Worm (Caenorhabditis elegans) whole organism, early embryonic: ENCODE measurements around the gene T23F11.2.

Experiments
- B0310.2 ChIP-seq: sonication (generic microtip); optimal IDR thresholded peaks from 2 replicates; lab custom pipeline; 2016; ENCODE audit warnings: mild to moderate bottlenecking, missing genetic modification characterization, missing compliant biosample characterization
- F13C5.2 ChIP-seq: sonication (generic microtip); optimal IDR thresholded peaks from 2 replicates; lab custom pipeline; 2017; ENCODE audit warnings: mild to moderate bottlenecking, missing genetic modification characterization, inconsistent platforms, missing compliant biosample characterization
- aly-1 ChIP-seq: sonication (generic microtip); optimal IDR thresholded peaks from 2 replicates; lab custom pipeline; 2016; ENCODE audit warnings: missing genetic modification characterization, missing compliant biosample characterization
- ama-1 ChIP-seq: fragments of 150-350 bp; optimal IDR thresholded peaks from 2 replicates; lab custom pipeline; 2014
- ceh-13 ChIP-seq: fragments of 200-800 bp; sonication (Bioruptor generic); optimal IDR thresholded peaks from 2 replicates; lab custom pipeline; 2018; ENCODE audit warnings: mild to moderate bottlenecking, missing genetic modification characterization, missing compliant biosample characterization
- ceh-36 ChIP-seq: sonication (generic microtip); optimal IDR thresholded peaks from 2 replicates; lab custom pipeline; 2016; ENCODE audit warnings: missing genetic modification characterization, inconsistent platforms, missing compliant biosample characterization
- ets-7 ChIP-seq: sonication (generic microtip); optimal IDR thresholded peaks from 2 replicates; lab custom pipeline; 2016; ENCODE audit warnings: missing genotype, missing genetic modification characterization, missing compliant biosample characterization
- flt-1 ChIP-seq: fragments of 200-800 bp; sonication (Bioruptor generic); IDR thresholded peaks from 2 replicates; pipeline ENCODE4 v1.3.6; 2022; ENCODE audit warnings: missing genetic modification characterization, missing compliant biosample characterization
- hmbx-1 ChIP-seq: sonication (generic microtip); optimal IDR thresholded peaks from 2 replicates; lab custom pipeline; 2016; ENCODE audit warnings: mild to moderate bottlenecking, missing genetic modification characterization, missing compliant biosample characterization
- hmg-4 ChIP-seq: fragments of 200-800 bp; sonication (Bioruptor generic); optimal IDR thresholded peaks from 2 replicates; lab custom pipeline; 2018; ENCODE audit warnings: mild to moderate bottlenecking, missing genetic modification characterization, missing compliant biosample characterization
- hnd-1 ChIP-seq: sonication (generic microtip); optimal IDR thresholded peaks from 2 replicates; lab custom pipeline; 2016; ENCODE audit warnings: missing genetic modification characterization, missing compliant biosample characterization
- pes-1 ChIP-seq: fragments of 200-800 bp; sonication (Bioruptor generic); IDR thresholded peaks from 2 replicates; pipeline ENCODE4 v1.3.6; 2022; ENCODE audit warnings: missing genetic modification reagents, missing genetic modification characterization, missing compliant biosample characterization
- scrt-1 ChIP-seq: fragments of 200-800 bp; sonication (Bioruptor generic); IDR thresholded peaks from 2 replicates; pipeline ENCODE4 v1.3.6; 2022; ENCODE audit warnings: missing genetic modification characterization, missing compliant biosample characterization
- sea-1 ChIP-seq: fragments of 200-800 bp; sonication (Bioruptor generic); conservative IDR thresholded peaks from 2 replicates; pipeline ENCODE4 v1.3.6; 2022; ENCODE audit warnings: missing genetic modification characterization, missing compliant biosample characterization
- tbx-11 ChIP-seq: fragments of 200-800 bp; sonication (Bioruptor generic); IDR thresholded peaks from 2 replicates; pipeline ENCODE4 v1.3.6; 2022; ENCODE audit warnings: missing genetic modification characterization, missing compliant biosample characterization
- tbx-37 ChIP-seq: fragments of 200-800 bp; sonication (Bioruptor generic); conservative IDR thresholded peaks from 2 replicates; pipeline ENCODE4 v1.3.6; 2022; ENCODE audit warnings: missing genetic modification reagents, missing genetic modification characterization, missing compliant biosample characterization
- tra-4 ChIP-seq: sonication (generic microtip); optimal IDR thresholded peaks from 2 replicates; lab custom pipeline; 2017; ENCODE audit warnings: missing genetic modification characterization, missing compliant biosample characterization

T23F11.2 gene

DNA sequence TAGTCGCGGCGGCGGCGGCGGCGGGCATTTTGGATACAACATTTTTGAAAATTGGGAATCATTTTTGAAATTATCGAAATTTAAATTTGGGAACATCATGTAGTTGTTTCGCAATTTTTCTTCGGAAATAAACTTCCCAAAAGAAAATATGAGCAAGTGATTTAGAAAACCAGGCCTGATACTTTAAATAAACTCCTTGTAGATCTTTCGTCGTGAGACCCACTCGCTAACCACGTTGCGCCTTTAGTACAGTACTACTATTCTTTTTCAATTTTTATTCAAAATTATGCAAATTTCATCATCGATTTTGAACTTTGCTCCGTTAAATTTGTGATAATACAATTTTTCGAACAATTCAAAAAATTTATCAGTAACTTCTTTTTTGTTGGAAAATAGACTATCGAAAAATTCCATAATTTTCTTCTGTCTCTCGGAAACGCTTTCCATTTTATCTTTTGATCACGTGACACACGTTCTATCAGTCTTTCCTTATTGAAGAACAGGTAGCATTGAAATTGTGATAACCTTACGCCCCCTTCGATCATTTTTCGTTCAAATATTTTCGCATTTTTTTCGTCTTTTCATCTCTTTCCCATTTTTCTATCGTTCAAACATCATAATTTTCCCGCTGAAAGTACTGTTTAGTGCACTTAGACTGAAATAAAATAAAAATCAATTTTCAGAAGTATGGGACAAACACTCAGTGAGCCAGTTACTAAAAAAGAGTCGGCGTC, 5.3 kb downstream of the T23F11.2 start, which contains the start of gene ppm-2:
Gene ppm-2, plus strand, starts transcription at position 684 of the 734 bp plus-strand sequence.
- TF ChIP-seq flt-1 (GFP tag; lab: Robert Waterston, UW) (no peak), hmg-4 (GFP tag; lab: Kevin White, UChicago) (no peak), hmbx-1 (tag; lab: Kevin White, UChicago) (no peak), tbx-11 (no peak), hnd-1 (tag; lab: Kevin White, UChicago) (no peak), sea-1 (no peak), ceh-13 (GFP tag; lab: Kevin White, UChicago) (no peak), scrt-1 (no peak)

DNA sequence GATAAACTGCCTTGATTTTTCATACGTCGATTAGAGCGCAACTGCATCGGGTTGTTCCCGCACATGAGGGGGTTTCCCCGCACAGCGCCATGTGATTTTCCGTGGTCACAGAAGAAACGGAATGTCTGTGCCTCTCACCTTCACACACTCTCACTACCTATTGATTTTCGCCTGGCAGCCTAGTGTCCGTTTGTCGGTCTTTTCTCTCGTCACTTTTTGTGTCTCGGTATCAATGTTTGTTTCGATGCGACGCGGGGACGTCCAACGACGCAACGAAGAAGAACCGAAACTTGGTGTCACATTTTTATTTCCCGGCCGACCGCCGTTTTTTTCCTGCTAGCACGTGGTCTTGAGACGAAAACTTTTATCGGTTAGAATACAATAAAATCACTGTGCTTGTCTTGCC, 5.9 kb downstream of the T23F11.2 start:
- TF ChIP-seq F13C5.2 (tag; lab: Kevin White, UChicago) (peak; percentile 63), ama-1 (lab: Kevin White, UChicago) (no peak), hmg-4 (GFP tag; lab: Kevin White, UChicago) (peak; percentile 57), flt-1 (GFP tag; lab: Robert Waterston, UW) (0 out of 2 replicates have a peak, but pooled peaks have one; percentile 4)

- TF ChIP-seq ama-1 (lab: Kevin White, UChicago) (no peak), ceh-13 (GFP tag; lab: Kevin White, UChicago) (no peak), ceh-36 (tag; lab: Kevin White, UChicago) (no peak), pes-1 (GFP tag; lab: Robert Waterston, UW) (no peak), ets-7 (no peak), scrt-1 (no peak), F13C5.2 (tag; lab: Kevin White, UChicago) (no peak), sea-1 (no peak), hmbx-1 (tag; lab: Kevin White, UChicago) (no peak), B0310.2 (tag; lab: Kevin White, UChicago) (no peak), hmg-4 (GFP tag; lab: Kevin White, UChicago) (no peak), tbx-37 (GFP tag; lab: Robert Waterston, UW) (no peak), flt-1 (GFP tag; lab: Robert Waterston, UW) (no peak), tra-4 (tag; lab: Kevin White, UChicago) (no peak), hnd-1 (tag; lab: Kevin White, UChicago) (no peak), aly-1 (no peak), tbx-11 (no peak)
Observed at ce11 chrIII:4647878-4648277, 7.4 kb downstream of the T23F11.2 start, which contains the start of gene T23F11.6. T23F11.6 (minus strand) TSS chrIII:4647922.

ce11 chrIII:4647341-4647740, 8.0 kb downstream of the T23F11.2 start:
- TF ChIP-seq ceh-13 (GFP tag; lab: Kevin White, UChicago): no peak
- TF ChIP-seq tbx-11: no peak
- no peak for TF ChIP-seq hmbx-1 (tag; lab: Kevin White, UChicago)
- no peak for TF ChIP-seq tbx-37 (GFP tag; lab: Robert Waterston, UW)
- TF ChIP-seq hmg-4 (GFP tag; lab: Kevin White, UChicago): no peak
- TF ChIP-seq F13C5.2 (tag; lab: Kevin White, UChicago): no peak
- TF ChIP-seq hnd-1 (tag; lab: Kevin White, UChicago): no peak
- no peak for TF ChIP-seq ama-1 (lab: Kevin White, UChicago)
- TF ChIP-seq ceh-36 (tag; lab: Kevin White, UChicago): no peak
- no peak for TF ChIP-seq flt-1 (GFP tag; lab: Robert Waterston, UW)
- no peak for TF ChIP-seq pes-1 (GFP tag; lab: Robert Waterston, UW)
- TF ChIP-seq tra-4 (tag; lab: Kevin White, UChicago): no peak
- TF ChIP-seq aly-1: no peak
- no peak for TF ChIP-seq ets-7
- no peak for TF ChIP-seq sea-1
- no peak for TF ChIP-seq B0310.2 (tag; lab: Kevin White, UChicago)

DNA sequence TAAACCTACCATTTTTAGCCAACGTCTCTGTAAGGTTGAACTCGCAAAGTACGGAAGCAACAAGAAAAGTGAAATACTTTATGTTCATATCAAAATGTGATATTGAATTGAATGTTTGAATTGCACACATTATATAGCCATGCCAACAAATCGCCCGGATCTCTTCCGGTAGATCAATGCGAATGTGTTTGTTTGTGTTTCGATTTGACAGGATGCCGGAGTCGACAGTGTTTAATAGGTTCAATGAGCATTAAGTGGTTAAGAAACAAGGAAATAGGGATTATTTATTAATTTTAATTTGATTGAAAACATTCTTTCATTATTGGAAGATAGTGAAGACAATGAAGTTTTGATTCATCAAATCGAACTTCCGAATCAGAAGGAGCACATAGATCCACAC, 9.1 kb downstream of the T23F11.2 start, which contains the start of gene pqn-29:
Gene pqn-29, minus strand, starts transcription at position 101 of the 400 bp plus-strand sequence.
- TF ChIP-seq B0310.2 (tag; lab: Kevin White, UChicago) (no peak), flt-1 (GFP tag; lab: Robert Waterston, UW) (no peak), pes-1 (GFP tag; lab: Robert Waterston, UW) (no peak), tbx-11 (no peak), ceh-36 (tag; lab: Kevin White, UChicago) (no peak), hnd-1 (tag; lab: Kevin White, UChicago) (no peak), ets-7 (no peak), ceh-13 (GFP tag; lab: Kevin White, UChicago) (no peak), hmg-4 (GFP tag; lab: Kevin White, UChicago) (no peak), aly-1 (no peak)

DNA sequence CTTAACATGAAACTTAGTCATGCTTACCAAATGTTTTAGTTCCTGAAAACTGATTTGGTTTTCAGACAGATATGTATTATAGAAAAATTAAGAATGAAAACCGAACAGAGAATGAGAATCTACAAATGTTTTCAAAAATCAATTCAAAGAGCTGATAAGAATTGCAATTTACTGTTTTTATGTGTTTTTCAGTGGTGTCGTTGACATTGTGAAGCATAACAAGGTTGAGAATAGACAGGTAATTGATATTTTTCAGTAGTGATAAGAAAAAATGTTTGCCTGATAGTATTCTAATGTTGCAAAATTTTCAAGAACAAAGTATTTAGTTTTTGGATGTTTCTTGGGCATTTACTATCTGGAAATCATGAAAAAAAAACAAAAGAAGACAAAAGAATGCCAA, 12.0 kb downstream of the T23F11.2 start, which contains the start of gene pfas-1:
Gene pfas-1, minus strand, starts transcription at position 49 of the 400 bp plus-strand sequence.
- TF ChIP-seq ama-1 (lab: Kevin White, UChicago) (no peak), hmbx-1 (tag; lab: Kevin White, UChicago) (no peak), tbx-11 (no peak), ceh-36 (tag; lab: Kevin White, UChicago) (no peak), tbx-37 (GFP tag; lab: Robert Waterston, UW) (no peak)

- TF ChIP-seq tbx-11 (no peak), hnd-1 (tag; lab: Kevin White, UChicago) (no peak), sea-1 (no peak), hmg-4 (GFP tag; lab: Kevin White, UChicago) (no peak), aly-1 (no peak), hmbx-1 (tag; lab: Kevin White, UChicago) (no peak), ama-1 (lab: Kevin White, UChicago) (no peak), flt-1 (GFP tag; lab: Robert Waterston, UW) (no peak), pes-1 (GFP tag; lab: Robert Waterston, UW) (no peak), scrt-1 (no peak), tbx-37 (GFP tag; lab: Robert Waterston, UW) (no peak), F13C5.2 (tag; lab: Kevin White, UChicago) (no peak), ceh-13 (GFP tag; lab: Kevin White, UChicago) (no peak), B0310.2 (tag; lab: Kevin White, UChicago) (no peak), ceh-36 (tag; lab: Kevin White, UChicago) (no peak), tra-4 (tag; lab: Kevin White, UChicago) (no peak), ets-7 (no peak)
Observed at ce11 chrIII:4634947-4635346, 20.4 kb downstream of the T23F11.2 start, which contains the start of gene clec-153. clec-153 (plus strand) TSS chrIII:4635247.
